Fruit fly (Drosophila melanogaster): ENCODE data around the gene CG31111.
A peak's percentile ranks its signal among the peaks of the same experiment; 100 is the strongest.

The CG31111 gene

DNA sequence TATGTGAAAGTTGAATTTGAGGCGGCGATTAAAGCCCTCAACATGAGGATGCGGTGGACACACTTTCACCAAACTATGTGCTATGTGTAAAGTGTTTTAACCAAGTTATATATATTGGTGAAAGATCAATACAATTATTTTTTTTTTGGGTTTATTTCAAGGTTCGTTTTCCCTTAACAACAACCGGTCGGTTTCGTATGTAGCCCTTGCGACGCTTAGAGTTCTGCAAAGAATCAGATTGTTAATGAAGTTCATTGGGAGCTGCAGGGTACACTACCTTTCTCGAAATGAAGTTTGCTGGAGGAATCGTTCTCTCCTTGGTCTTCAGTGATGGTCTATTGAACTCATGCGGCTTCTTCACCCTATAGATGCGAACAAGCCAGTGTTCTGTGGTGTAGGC, 10.9 kb upstream of the CG31111 start:
- TF ChIP-seq dl (GFP tag; optimal IDR thresholded peaks at IDR 0.05; ENCODE audit: insufficient read depth in 1 of 2, partially characterized antibody in 2 of 2) (no peak), usp (GFP tag; optimal IDR thresholded peaks at IDR 0.05) (no peak)

DNA sequence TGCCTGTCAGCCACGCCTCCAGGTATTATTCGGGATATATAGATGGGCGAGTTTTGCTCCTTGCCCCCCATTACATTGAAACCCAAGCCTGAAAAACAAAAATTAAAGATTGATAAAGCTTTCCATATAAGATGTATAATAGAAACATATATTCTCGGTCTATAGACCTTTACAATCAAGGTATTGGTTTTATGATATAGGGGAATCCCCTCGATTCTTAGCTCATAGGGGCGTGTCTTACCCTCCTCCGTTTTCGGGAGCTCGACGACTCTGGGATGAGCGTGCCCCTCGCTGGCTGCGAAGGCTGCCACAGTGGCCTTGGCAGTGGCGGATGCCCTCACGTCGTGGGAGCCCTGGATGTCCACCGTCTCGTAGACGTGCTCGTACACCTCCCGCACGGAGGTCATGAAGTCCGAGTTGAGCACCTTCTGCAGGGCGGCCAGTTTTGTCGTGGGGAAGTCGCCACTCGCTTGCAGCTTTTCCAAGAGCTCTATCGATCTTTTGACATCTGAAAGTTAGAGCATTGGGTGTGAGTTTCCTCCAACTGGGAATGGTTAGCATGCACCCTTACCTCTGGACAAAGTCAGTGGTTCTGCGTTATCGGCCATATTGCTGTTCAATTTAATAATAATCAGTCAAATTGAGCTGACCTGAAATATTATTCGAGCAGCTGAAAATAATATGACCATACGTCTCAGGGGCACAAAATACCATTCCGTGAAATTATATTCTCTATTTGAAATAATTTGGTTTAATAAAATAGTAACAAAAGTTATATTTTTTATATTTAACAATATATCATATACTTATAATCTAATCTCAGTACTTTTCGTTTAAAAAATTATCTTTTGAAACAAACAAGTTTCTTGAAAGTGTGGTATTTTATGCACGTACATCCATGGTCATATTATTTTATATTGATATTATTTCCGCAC, 9.2 kb upstream of the CG31111 start, which contains the start of the genes veli and PQBP1:
Gene veli, minus strand, starts transcription at position 685 of the 935 bp plus-strand sequence.
Gene PQBP1, plus strand, starts transcription at position 885 of the 935 bp plus-strand sequence.
- TF ChIP-seq Rel (GFP tag; optimal IDR thresholded peaks at IDR 0.05), result no peak
- peak; percentile 95 for TF ChIP-seq Rel (tag; optimal IDR thresholded peaks at IDR 0.05)
- TF ChIP-seq Dif (GFP tag; optimal IDR thresholded peaks at IDR 0.05; ENCODE audit: partially characterized antibody), result no peak

dm6 chr3R:25060462-25060861, 4.5 kb upstream of the CG31111 start:
- TF ChIP-seq dl (GFP tag; optimal IDR thresholded peaks at IDR 0.05; ENCODE audit: insufficient read depth in 1 of 2, partially characterized antibody in 2 of 2) (no peak), GATAd (GFP tag; optimal IDR thresholded peaks at IDR 0.05) (no peak), ey (GFP tag; optimal IDR thresholded peaks at IDR 0.05) (no peak), h (GFP tag; optimal IDR thresholded peaks at IDR 0.05) (no peak), Mio (GFP tag; optimal IDR thresholded peaks at IDR 0.05) (no peak), Myc (optimal IDR thresholded peaks at IDR 0.05) (no peak), Dfd (GFP tag; optimal IDR thresholded peaks at IDR 0.05) (no peak), OdsH (GFP tag; optimal IDR thresholded peaks at IDR 0.05) (no peak), Sp1 (GFP tag; optimal IDR thresholded peaks at IDR 0.05) (no peak), Dif (GFP tag; optimal IDR thresholded peaks at IDR 0.05; ENCODE audit: partially characterized antibody) (no peak), psq (GFP tag; optimal IDR thresholded peaks at IDR 0.05) (no peak), N (GFP tag; optimal IDR thresholded peaks at IDR 0.05) (no peak), woc (GFP tag; optimal IDR thresholded peaks at IDR 0.05) (no peak), tai (GFP tag; optimal IDR thresholded peaks at IDR 0.05) (no peak)

dm6 chr3R:25056488-25057157, 646 bp upstream of the CG31111 start:
- TF ChIP-seq Rel (GFP tag; optimal IDR thresholded peaks at IDR 0.05) (no peak), Rel (tag; optimal IDR thresholded peaks at IDR 0.05) (peak; percentile 72), GATAd (GFP tag; optimal IDR thresholded peaks at IDR 0.05) (no peak)

- peak; percentile 18 for TF ChIP-seq h (GFP tag; optimal IDR thresholded peaks at IDR 0.05)
- no peak for TF ChIP-seq dmrt93B (GFP tag; optimal IDR thresholded peaks at IDR 0.05)
- TF ChIP-seq GATAd (GFP tag; optimal IDR thresholded peaks at IDR 0.05), result no peak
- TF ChIP-seq Hr83 (GFP tag; optimal IDR thresholded peaks at IDR 0.05; ENCODE audit: poor library complexity, severe bottlenecking), result peak; percentile 41
- no peak for TF ChIP-seq jim (GFP tag; optimal IDR thresholded peaks at IDR 0.05)
- no peak for TF ChIP-seq psq (GFP tag; optimal IDR thresholded peaks at IDR 0.05)
- peak in 1 of 2 experiments; percentile 39 for TF ChIP-seq foxo (GFP tag; optimal IDR thresholded peaks at IDR 0.05)
- peak; percentile 31 for TF ChIP-seq HLH106 (tag; optimal IDR thresholded peaks at IDR 0.05)
- no peak for TF ChIP-seq Sp1 (GFP tag; optimal IDR thresholded peaks at IDR 0.05)
- TF ChIP-seq rgr (GFP tag; optimal IDR thresholded peaks at IDR 0.05), result peak; percentile 55
- TF ChIP-seq Rel (GFP tag; optimal IDR thresholded peaks at IDR 0.05), result no peak
- peak; percentile 2 for TF ChIP-seq Rel (tag; optimal IDR thresholded peaks at IDR 0.05)
- peak; percentile 4 for TF ChIP-seq tai (GFP tag; optimal IDR thresholded peaks at IDR 0.05)
- peak; percentile 27 for TF ChIP-seq brk (GFP tag; optimal IDR thresholded peaks at IDR 0.05)
- peak; percentile 7 for TF ChIP-seq woc (GFP tag; optimal IDR thresholded peaks at IDR 0.05)
- peak; percentile 46 for TF ChIP-seq Hnf4 (GFP tag; optimal IDR thresholded peaks at IDR 0.05)
- TF ChIP-seq CG9705 (GFP tag; optimal IDR thresholded peaks at IDR 0.05), result peak; percentile 32
Observed at dm6 chr3R:25054451-25055188, 1.4 kb downstream of the CG31111 start, which contains the start of gene CG31109. Gene CG31109, minus strand, starts transcription at chr3R:25054653.
